Fruit fly (Drosophila melanogaster) whole organism, adult: Measurements from ENCODE around the gene LKRSDH.

Source experiments
- CG11617 ChIP-seq: fragments of 200-800 bp; sonication (Bioruptor generic); optimal IDR thresholded peaks from 2 replicates; lab custom pipeline; 2017; ENCODE audit warnings: mild to moderate bottlenecking, missing biosample characterization, missing genetic modification reagents, missing genetic modification characterization
- CG12768 ChIP-seq: fragments of 200-800 bp; sonication (Bioruptor generic); optimal IDR thresholded peaks from 2 replicates; lab custom pipeline; 2017; ENCODE audit warnings: missing biosample characterization, missing genetic modification characterization, mild to moderate bottlenecking, moderate library complexity, missing genetic modification reagents
- CG14711 ChIP-seq: fragments of 200-800 bp; sonication (Bioruptor generic); optimal IDR thresholded peaks from 2 replicates; lab custom pipeline; 2018; ENCODE audit warnings: missing biosample characterization, mild to moderate bottlenecking, missing genetic modification characterization, moderate library complexity
- CG1620 ChIP-seq: fragments of 200-800 bp; sonication (Bioruptor generic); optimal IDR thresholded peaks from 2 replicates; lab custom pipeline; 2016; ENCODE audit warnings: missing biosample characterization, missing genetic modification characterization
- CG33017 ChIP-seq: fragments of 200-800 bp; sonication (Bioruptor generic); optimal IDR thresholded peaks from 2 replicates; lab custom pipeline; 2018; ENCODE audit warnings: missing biosample characterization, mild to moderate bottlenecking, missing genetic modification characterization, moderate library complexity
- CG5204 ChIP-seq: fragments of 200-800 bp; sonication (Bioruptor generic); optimal IDR thresholded peaks from 2 replicates; lab custom pipeline; 2016; ENCODE audit warnings: missing biosample characterization, missing genetic modification characterization
- CG7045 ChIP-seq: fragments of 200-800 bp; sonication (Bioruptor generic); optimal IDR thresholded peaks from 2 replicates; lab custom pipeline; 2017; ENCODE audit warnings: missing biosample characterization, mild to moderate bottlenecking, missing genetic modification characterization
- CG7101 ChIP-seq: fragments of 200-800 bp; sonication (Bioruptor generic); optimal IDR thresholded peaks from 2 replicates; lab custom pipeline; 2018; ENCODE audit warnings: missing biosample characterization, mild to moderate bottlenecking, missing genetic modification characterization, moderate library complexity
- Clk ChIP-seq: fragments of 200-800 bp; sonication (Bioruptor generic); optimal IDR thresholded peaks from 2 replicates; lab custom pipeline; 2017; ENCODE audit warnings: missing biosample characterization, missing genetic modification characterization
- Crg-1 ChIP-seq: fragments of 200-800 bp; sonication (Bioruptor generic); optimal IDR thresholded peaks from 2 replicates; lab custom pipeline; 2016; ENCODE audit warnings: missing biosample characterization, missing genetic modification characterization
- Hr96 ChIP-seq: fragments of 200-800 bp; sonication (Bioruptor generic); optimal IDR thresholded peaks from 2 replicates; lab custom pipeline; 2016; ENCODE audit warnings: missing biosample characterization, missing genetic modification characterization
- Mnt ChIP-seq: fragments of 200-800 bp; sonication (Bioruptor generic); optimal IDR thresholded peaks from 2 replicates; lab custom pipeline; 2016; ENCODE audit warnings: missing biosample characterization, mild to moderate bottlenecking, missing genetic modification characterization
- bab1 ChIP-seq: fragments of 200-800 bp; sonication (Bioruptor generic); optimal IDR thresholded peaks from 3 replicates; lab custom pipeline; 2019; ENCODE audit warnings: missing biosample characterization, mild to moderate bottlenecking, missing genetic modification characterization, moderate library complexity
- cic ChIP-seq: fragments of 200-800 bp; sonication (Bioruptor generic); optimal IDR thresholded peaks from 2 replicates; lab custom pipeline; 2017; ENCODE audit warnings: missing biosample characterization, mild to moderate bottlenecking, missing genetic modification characterization, moderate library complexity
- cnc ChIP-seq, 2 experiments: fragments of >200 bp; optimal IDR thresholded peaks; 2 replicates each; lab custom pipeline; 2017
- kay ChIP-seq: fragments of 200-800 bp; sonication (Bioruptor generic); peaks from one replicate; lab custom pipeline; 2016; ENCODE audit warnings: missing biosample characterization, missing genetic modification characterization, borderline replicate concordance
- ovo ChIP-seq: fragments of 200-800 bp; sonication (Bioruptor generic); optimal IDR thresholded peaks from 2 replicates; lab custom pipeline; 2016; ENCODE audit warnings: missing biosample characterization, missing genetic modification characterization
- pad ChIP-seq: fragments of 200-800 bp; sonication (Bioruptor generic); optimal IDR thresholded peaks from 3 replicates; lab custom pipeline; 2017; ENCODE audit warnings: missing biosample characterization, missing genetic modification characterization, mild to moderate bottlenecking, moderate library complexity, missing genetic modification reagents
- tj ChIP-seq: fragments of 200-800 bp; sonication (Bioruptor generic); optimal IDR thresholded peaks from 3 replicates; lab custom pipeline; 2017; ENCODE audit warnings: missing biosample characterization, mild to moderate bottlenecking, missing genetic modification characterization, moderate library complexity
- toe ChIP-seq: fragments of 200-800 bp; sonication (Bioruptor generic); optimal IDR thresholded peaks from 2 replicates; lab custom pipeline; 2016; ENCODE audit warnings: missing biosample characterization, missing genetic modification characterization

Gene LKRSDH

dm6 chr2L:7795859-7796258, at the start of gene LKRSDH:
Gene LKRSDH, minus strand, starts transcription at chr2L:7795959.
- TF ChIP-seq Crg-1: no peak
- peak; percentile 21 for TF ChIP-seq cic (GFP tag; lab: Kevin White, UChicago)
- TF ChIP-seq CG7045 (GFP tag; lab: Kevin White, UChicago): no peak

DNA sequence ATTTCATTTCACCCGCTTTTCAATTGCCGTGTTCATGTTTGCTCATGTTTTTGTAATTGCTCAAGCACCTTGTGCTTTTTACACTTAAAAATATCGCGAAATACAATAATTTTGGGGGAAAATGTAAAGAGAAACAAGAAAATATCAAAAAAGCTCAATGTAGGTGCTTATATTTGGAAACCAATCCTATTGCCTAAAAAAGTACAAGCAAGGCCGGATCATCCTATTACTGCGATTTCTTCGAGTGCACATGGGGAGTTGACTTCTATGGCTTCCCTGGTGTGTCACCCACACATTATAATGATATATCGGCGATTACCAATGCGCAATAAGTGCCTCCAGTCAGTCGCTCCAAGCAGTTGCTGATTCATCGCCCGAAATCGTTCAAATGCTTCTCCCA, 45.5 kb upstream of the LKRSDH start:
- TF ChIP-seq Crg-1 (no peak), cic (GFP tag; lab: Kevin White, UChicago) (no peak), CG12768 (GFP tag; lab: Kevin White, UChicago) (no peak), CG5204 (no peak), kay (GFP tag; lab: Kevin White, UChicago) (no peak), pad (no peak), Clk (GFP tag; lab: Kevin White, UChicago) (no peak), CG1620 (GFP tag; lab: Kevin White, UChicago) (no peak), bab1 (no peak), CG7101 (tag; lab: Kevin White, UChicago) (no peak), cnc (optimal IDR thresholded peaks at IDR 0.05; lab: Kevin White, UChicago) (no peak), Hr96 (GFP tag; lab: Kevin White, UChicago) (no peak), Mnt (GFP tag; lab: Kevin White, UChicago) (no peak), tj (GFP tag; lab: Kevin White, UChicago) (no peak), CG33017 (tag; lab: Kevin White, UChicago) (no peak), CG14711 (tag; lab: Kevin White, UChicago) (no peak)

dm6 chr2L:7840152-7840551, 44.4 kb upstream of the LKRSDH start, which contains the start of gene CG14537:
Gene CG14537, plus strand, starts transcription at chr2L:7840452.
- no peak for TF ChIP-seq CG11617
- TF ChIP-seq pad: no peak
- TF ChIP-seq CG33017 (tag; lab: Kevin White, UChicago): no peak
- no peak for TF ChIP-seq toe
- TF ChIP-seq kay (GFP tag; lab: Kevin White, UChicago): no peak
- TF ChIP-seq cnc (optimal IDR thresholded peaks at IDR 0.05; lab: Kevin White, UChicago): no peak
- TF ChIP-seq CG12768 (GFP tag; lab: Kevin White, UChicago): no peak
- TF ChIP-seq CG7045 (GFP tag; lab: Kevin White, UChicago): no peak
- no peak for TF ChIP-seq Hr96 (GFP tag; lab: Kevin White, UChicago)
- TF ChIP-seq Mnt (GFP tag; lab: Kevin White, UChicago): no peak
- TF ChIP-seq CG7101 (tag; lab: Kevin White, UChicago): no peak
- TF ChIP-seq bab1: no peak
- TF ChIP-seq ovo (GFP tag; lab: Kevin White, UChicago): no peak
- TF ChIP-seq Crg-1: no peak
- no peak for TF ChIP-seq cic (GFP tag; lab: Kevin White, UChicago)
- TF ChIP-seq Clk (GFP tag; lab: Kevin White, UChicago): no peak
- TF ChIP-seq CG1620 (GFP tag; lab: Kevin White, UChicago): no peak
- no peak for TF ChIP-seq CG5204
- no peak for TF ChIP-seq tj (GFP tag; lab: Kevin White, UChicago)

DNA sequence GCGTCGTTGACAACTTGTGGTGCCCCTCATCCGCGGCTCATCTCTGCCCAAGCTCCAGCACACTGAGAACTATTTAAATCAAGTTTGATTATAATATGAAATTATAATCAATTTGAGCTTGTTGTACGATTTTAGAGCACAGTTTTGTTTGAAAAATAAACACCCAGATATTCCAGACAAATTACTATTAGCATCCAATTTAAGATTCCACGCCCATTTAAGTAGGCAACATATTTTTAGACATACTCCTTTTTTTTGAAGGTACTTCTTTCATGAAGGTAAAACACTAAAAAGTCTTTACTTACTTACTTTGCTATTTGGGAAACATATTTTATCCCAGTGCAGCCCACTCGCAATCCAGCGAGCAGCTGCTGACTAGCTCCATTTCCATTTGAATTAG, 42.3 kb upstream of the LKRSDH start:
- no peak for TF ChIP-seq cic (GFP tag; lab: Kevin White, UChicago)
- no peak for TF ChIP-seq CG5204
- TF ChIP-seq Crg-1: no peak
- no peak for TF ChIP-seq pad
- TF ChIP-seq CG1620 (GFP tag; lab: Kevin White, UChicago): no peak
- TF ChIP-seq ovo (GFP tag; lab: Kevin White, UChicago): no peak
- TF ChIP-seq toe: no peak
- no peak for TF ChIP-seq kay (GFP tag; lab: Kevin White, UChicago)
- TF ChIP-seq CG7045 (GFP tag; lab: Kevin White, UChicago): no peak
- TF ChIP-seq Hr96 (GFP tag; lab: Kevin White, UChicago): no peak
- no peak for TF ChIP-seq CG33017 (tag; lab: Kevin White, UChicago)
- no peak for TF ChIP-seq tj (GFP tag; lab: Kevin White, UChicago)
- no peak for TF ChIP-seq bab1
- TF ChIP-seq CG12768 (GFP tag; lab: Kevin White, UChicago): no peak
- TF ChIP-seq Mnt (GFP tag; lab: Kevin White, UChicago): no peak
- no peak for TF ChIP-seq CG11617

dm6 chr2L:7833650-7834049, 37.9 kb upstream of the LKRSDH start:
- TF ChIP-seq ovo (GFP tag; lab: Kevin White, UChicago): no peak
- TF ChIP-seq bab1: no peak
- no peak for TF ChIP-seq CG7101 (tag; lab: Kevin White, UChicago)
- no peak for TF ChIP-seq Mnt (GFP tag; lab: Kevin White, UChicago)
- TF ChIP-seq CG7045 (GFP tag; lab: Kevin White, UChicago): no peak

DNA sequence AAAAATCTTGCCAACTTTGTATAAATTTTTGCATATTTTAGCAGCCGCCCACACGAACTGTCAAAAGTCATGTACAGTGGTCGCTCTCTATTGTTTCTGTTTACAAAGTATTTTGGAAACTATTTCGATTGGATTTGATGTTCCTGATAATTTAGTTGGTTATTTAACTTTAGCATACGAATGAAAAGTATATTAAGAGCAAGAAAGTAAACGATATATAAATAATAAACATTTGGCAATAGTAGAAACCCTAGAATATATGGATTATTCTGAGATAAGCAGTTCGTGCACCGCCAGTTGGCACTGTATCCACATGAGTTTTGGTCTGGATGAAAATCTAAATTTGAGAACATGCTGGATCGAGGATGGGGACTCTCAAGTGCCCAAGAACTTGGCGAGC, 37.5 kb upstream of the LKRSDH start:
- peak; percentile 1 for TF ChIP-seq Hr96 (GFP tag; lab: Kevin White, UChicago)
- TF ChIP-seq bab1: no peak

DNA sequence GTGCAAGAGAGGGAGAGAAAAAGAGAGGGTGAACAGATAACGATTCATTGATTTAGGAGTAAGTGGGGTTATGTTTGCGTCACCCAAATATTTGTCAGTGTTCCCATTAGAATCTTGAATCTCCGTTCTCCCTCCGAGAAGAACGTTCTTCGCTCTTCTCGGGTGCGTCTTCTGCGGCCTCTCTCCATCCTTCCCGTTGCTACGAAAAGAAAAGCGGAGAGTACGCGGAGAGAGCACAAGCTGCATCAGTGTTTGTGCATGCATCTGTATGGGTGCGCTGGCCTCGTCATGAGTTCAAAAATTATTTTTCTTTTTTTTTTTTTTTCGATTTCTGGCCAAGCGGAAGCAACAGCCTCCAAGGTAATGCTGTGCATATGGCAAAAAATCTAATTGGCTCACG, 33.1 kb upstream of the LKRSDH start:
- TF ChIP-seq cic (GFP tag; lab: Kevin White, UChicago) (no peak), CG33017 (tag; lab: Kevin White, UChicago) (peak; percentile 3)

- TF ChIP-seq Mnt (GFP tag; lab: Kevin White, UChicago) (peak; percentile 50), CG33017 (tag; lab: Kevin White, UChicago) (no peak), Crg-1 (no peak), CG7101 (tag; lab: Kevin White, UChicago) (no peak), kay (GFP tag; lab: Kevin White, UChicago) (peak; percentile 100), CG5204 (no peak), CG1620 (GFP tag; lab: Kevin White, UChicago) (no peak), CG11617 (no peak), pad (peak; percentile 81), toe (no peak), cic (GFP tag; lab: Kevin White, UChicago) (peak; percentile 39), ovo (GFP tag; lab: Kevin White, UChicago) (peak; percentile 57), Hr96 (GFP tag; lab: Kevin White, UChicago) (peak; percentile 26), CG14711 (tag; lab: Kevin White, UChicago) (no peak), tj (GFP tag; lab: Kevin White, UChicago) (peak; percentile 34), Clk (GFP tag; lab: Kevin White, UChicago) (peak; percentile 45), bab1 (no peak), CG7045 (GFP tag; lab: Kevin White, UChicago) (peak; percentile 19), cnc (optimal IDR thresholded peaks at IDR 0.05; lab: Kevin White, UChicago) (no peak), CG12768 (GFP tag; lab: Kevin White, UChicago) (peak; percentile 50)
Observed at dm6 chr2L:7828231-7828630, 32.5 kb upstream of the LKRSDH start.
